Worm (Caenorhabditis elegans): ENCODE results near the gene R144.10.

R144.10 gene

ce11 chrIII:5013915-5014346 lies 11.8 kb upstream of the R144.10 start:
- peak; percentile 22 for TF ChIP-seq dmd-4 (tag; optimal IDR thresholded peaks at IDR 0.05; ENCODE audit: borderline replicate concordance)
- TF ChIP-seq ceh-34 (tag; optimal IDR thresholded peaks at IDR 0.05) = peak; percentile 91
- peak; percentile 67 for TF ChIP-seq pax-1 (tag; optimal IDR thresholded peaks at IDR 0.05)
- TF ChIP-seq tbx-2 (tag; optimal IDR thresholded peaks at IDR 0.05) = peak; percentile 97
- TF ChIP-seq hlh-15 (tag; optimal IDR thresholded peaks at IDR 0.05) = no peak
- TF ChIP-seq zip-5 (tag; optimal IDR thresholded peaks at IDR 0.05) = no peak
- TF ChIP-seq ceh-2 (tag; optimal IDR thresholded peaks at IDR 0.05) = peak; percentile 70
- TF ChIP-seq madf-2 (tag; optimal IDR thresholded peaks at IDR 0.05) = peak; percentile 56
- no peak for TF ChIP-seq unc-3 (GFP tag; conservative IDR thresholded peaks at IDR 0.05)
- TF ChIP-seq unc-3 (tag; optimal IDR thresholded peaks at IDR 0.05) = no peak
- peak; percentile 87 for TF ChIP-seq ceh-14 (tag; optimal IDR thresholded peaks at IDR 0.05)
- peak; percentile 43 for TF ChIP-seq ceh-48 (tag; optimal IDR thresholded peaks at IDR 0.05)
- TF ChIP-seq elt-2 (tag; optimal IDR thresholded peaks at IDR 0.05) = peak; percentile 20
- peak; percentile 28 for TF ChIP-seq K09A11.1 (tag; optimal IDR thresholded peaks at IDR 0.05; ENCODE audit: insufficient read depth)
- peak; percentile 53; the same call in 1 of the 2 replicates for TF ChIP-seq sox-2 (GFP tag; IDR thresholded peaks at IDR 0.05)
- TF ChIP-seq ama-1 (optimal IDR thresholded peaks at IDR 0.05) = no peak
- no peak for TF ChIP-seq npax-4 (tag; optimal IDR thresholded peaks at IDR 0.05)
- peak; percentile 96 for TF ChIP-seq unc-42 (tag; optimal IDR thresholded peaks at IDR 0.05)
- TF ChIP-seq pha-2 (tag; optimal IDR thresholded peaks at IDR 0.05) = peak; percentile 70
- peak; percentile 58 for TF ChIP-seq lim-6 (tag; optimal IDR thresholded peaks at IDR 0.05)
- peak; percentile 96 for TF ChIP-seq ceh-18 (tag; optimal IDR thresholded peaks at IDR 0.05)
- no peak for TF ChIP-seq ceh-24 (tag; optimal IDR thresholded peaks at IDR 0.05)
- no peak for TF ChIP-seq ceh-6 (GFP tag; optimal IDR thresholded peaks at IDR 0.05)
- no peak for TF ChIP-seq gmeb-2 (tag; optimal IDR thresholded peaks at IDR 0.05)
- peak; percentile 65 for TF ChIP-seq hlh-8 (tag; optimal IDR thresholded peaks at IDR 0.05)
- TF ChIP-seq lin-11 (tag; optimal IDR thresholded peaks at IDR 0.05) = no peak
- peak; percentile 51 for TF ChIP-seq T23F11.4 (GFP tag; optimal IDR thresholded peaks at IDR 0.05)
- peak; percentile 90 for TF ChIP-seq rnt-1 (tag; optimal IDR thresholded peaks at IDR 0.05)
- peak; percentile 96 for TF ChIP-seq unc-55 (GFP tag; optimal IDR thresholded peaks at IDR 0.05)
- peak; percentile 96 for TF ChIP-seq nfya-1 (tag; optimal IDR thresholded peaks at IDR 0.05)
- peak; percentile 84 for TF ChIP-seq pros-1 (tag; optimal IDR thresholded peaks at IDR 0.05)
- TF ChIP-seq fax-1 (tag; optimal IDR thresholded peaks at IDR 0.05) = peak; percentile 39
- peak; percentile 48 for TF ChIP-seq C08G9.2 (tag; optimal IDR thresholded peaks at IDR 0.05)
- TF ChIP-seq ceh-22 (tag; optimal IDR thresholded peaks at IDR 0.05) = no peak
- TF ChIP-seq tbx-7 (tag; optimal IDR thresholded peaks at IDR 0.05) = no peak
- TF ChIP-seq F13H6.1 (tag; optimal IDR thresholded peaks at IDR 0.05) = peak; percentile 86
- peak; percentile 66 for TF ChIP-seq sdc-2 (tag; optimal IDR thresholded peaks at IDR 0.05)
- TF ChIP-seq pag-3 (tag; optimal IDR thresholded peaks at IDR 0.05; ENCODE audit: borderline replicate concordance) = peak; percentile 51
- no peak for TF ChIP-seq ceh-9 (tag; optimal IDR thresholded peaks at IDR 0.05)
- no peak for TF ChIP-seq K02D7.2 (tag; optimal IDR thresholded peaks at IDR 0.05)
- TF ChIP-seq fkh-10 (GFP tag; optimal IDR thresholded peaks at IDR 0.05) = peak; percentile 35
- TF ChIP-seq ttx-3 (tag; optimal IDR thresholded peaks at IDR 0.05) = no peak
- TF ChIP-seq dve-1 (tag; optimal IDR thresholded peaks at IDR 0.05) = peak; percentile 38
- peak; percentile 38 for TF ChIP-seq mec-3 (tag; optimal IDR thresholded peaks at IDR 0.05; ENCODE audit: borderline replicate concordance)
- TF ChIP-seq eyg-1 (tag; optimal IDR thresholded peaks at IDR 0.05) = peak; percentile 40
- TF ChIP-seq unc-86 (tag; optimal IDR thresholded peaks at IDR 0.05) = no peak
- TF ChIP-seq ceh-30 (tag; optimal IDR thresholded peaks at IDR 0.05) = no peak
- peak; percentile 83 for TF ChIP-seq syd-9 (tag; optimal IDR thresholded peaks at IDR 0.05)
- TF ChIP-seq pha-4 (tag; optimal IDR thresholded peaks at IDR 0.05) = no peak
- TF ChIP-seq ets-4 (tag; optimal IDR thresholded peaks at IDR 0.05) = peak; percentile 84
- TF ChIP-seq ceh-19 (GFP tag; optimal IDR thresholded peaks at IDR 0.05) = peak; percentile 74
- TF ChIP-seq pat-9 (tag; optimal IDR thresholded peaks at IDR 0.05) = no peak
- TF ChIP-seq ahr-1 (tag; optimal IDR thresholded peaks at IDR 0.05) = no peak
- no peak for TF ChIP-seq C38D4.7 (GFP tag; optimal IDR thresholded peaks at IDR 0.05)

Measured in whole organism, late embryonic.